Worm (Caenorhabditis elegans) whole organism, L4/young adult: Measurements from ENCODE around the gene C49G7.13.

Experiments
- W03F9.2 ChIP-seq: fragments of 150-350 bp; optimal IDR thresholded peaks from 2 replicates; lab custom pipeline; 2014; ENCODE audit warnings: missing biosample characterization, missing genetic modification characterization
- dao-5 ChIP-seq: sonication (generic microtip); optimal IDR thresholded peaks from 2 replicates; lab custom pipeline; 2016; ENCODE audit warnings: missing genotype, missing genetic modification characterization, moderate library complexity, missing compliant biosample characterization
- him-1 ChIP-seq: sonication (generic microtip); optimal IDR thresholded peaks from 2 replicates; lab custom pipeline; 2016; ENCODE audit warnings: missing genotype, missing genetic modification reagents, missing genetic modification characterization, missing compliant biosample characterization

The C49G7.13 gene

ce11 chrV:4081283-4081682, 45.4 kb downstream of the C49G7.13 start, which contains the start of gene srh-211:
Gene srh-211, minus strand, starts transcription at chrV:4081383.
- TF ChIP-seq dao-5 (tag; lab: Kevin White, UChicago) (no peak), him-1 (tag; lab: Kevin White, UChicago) (no peak), W03F9.2 (tag; lab: Kevin White, UChicago) (no peak)

ce11 chrV:4082952-4083351, 47.0 kb downstream of the C49G7.13 start, which contains the start of gene F38H12.5:
Gene F38H12.5, minus strand, starts transcription at chrV:4083052.
- TF ChIP-seq W03F9.2 (tag; lab: Kevin White, UChicago) (no peak), him-1 (tag; lab: Kevin White, UChicago) (no peak), dao-5 (tag; lab: Kevin White, UChicago) (no peak)
